Fruit fly (Drosophila melanogaster) whole organism, embryonic: ENCODE measurements around the gene Sema5c.

Source experiments
- Atf6 ChIP-seq: fragments of 200-800 bp; sonication (Bioruptor generic); IDR thresholded peaks from 2 replicates; pipeline ENCODE4 v1.3.6; 2022; ENCODE audit warnings: missing biosample characterization, missing genetic modification characterization
- CG1024 ChIP-seq: fragments of 200-800 bp; sonication (Bioruptor generic); IDR thresholded peaks from 2 replicates; pipeline ENCODE4 v1.3.6; 2022; ENCODE audit warnings: missing biosample characterization, missing genetic modification characterization
- CG10979 ChIP-seq: fragments of 200-800 bp; sonication (Bioruptor generic); optimal IDR thresholded peaks from 2 replicates; lab custom pipeline; 2018; ENCODE audit warnings: missing biosample characterization, mild to moderate bottlenecking, missing genetic modification characterization, moderate library complexity
- CG11456 ChIP-seq: fragments of 200-800 bp; sonication (Bioruptor generic); IDR thresholded peaks from 3 replicates; pipeline ENCODE4 v1.3.6; 2022; ENCODE audit warnings: missing biosample characterization, missing genetic modification characterization
- CG13296 ChIP-seq: fragments of 200-800 bp; sonication (Bioruptor generic); optimal IDR thresholded peaks from 3 replicates; lab custom pipeline; 2018; ENCODE audit warnings: missing biosample characterization, mild to moderate bottlenecking, missing genetic modification characterization
- CG14050 ChIP-seq: fragments of 200-800 bp; sonication (Bioruptor generic); IDR thresholded peaks from 3 replicates; pipeline ENCODE4 v1.3.6; 2022; ENCODE audit warnings: missing biosample characterization, missing genetic modification characterization
- CG17359 ChIP-seq: fragments of 200-800 bp; sonication (Bioruptor generic); optimal IDR thresholded peaks from 3 replicates; lab custom pipeline; 2018; ENCODE audit warnings: missing biosample characterization, mild to moderate bottlenecking, missing genetic modification characterization, moderate library complexity
- CG2678 ChIP-seq: fragments of 200-800 bp; sonication (Bioruptor generic); optimal IDR thresholded peaks from 3 replicates; lab custom pipeline; 2019; ENCODE audit warnings: missing biosample characterization, mild to moderate bottlenecking, missing genetic modification characterization, moderate library complexity
- CG3065 ChIP-seq: fragments of 200-800 bp; sonication (Bioruptor generic); optimal IDR thresholded peaks from 2 replicates; lab custom pipeline; 2016; ENCODE audit warnings: missing biosample characterization, missing genetic modification characterization
- CG32532 ChIP-seq: fragments of 200-800 bp; sonication (Bioruptor generic); IDR thresholded peaks from 2 replicates; pipeline ENCODE4 v1.3.6; 2022; ENCODE audit warnings: missing biosample characterization, missing genetic modification characterization
- CG3995 ChIP-seq: fragments of 200-800 bp; sonication (Bioruptor generic); optimal IDR thresholded peaks from 3 replicates; lab custom pipeline; 2016; ENCODE audit warnings: missing biosample characterization, missing genetic modification characterization
- CG4360 ChIP-seq: fragments of 200-800 bp; sonication (Bioruptor generic); IDR thresholded peaks from 2 replicates; pipeline ENCODE4 v1.3.6; 2022; ENCODE audit warnings: missing biosample characterization, missing genetic modification characterization
- CG4404 ChIP-seq: fragments of 200-800 bp; sonication (Bioruptor generic); IDR thresholded peaks from 2 replicates; pipeline ENCODE4 v1.3.6; 2022; ENCODE audit warnings: missing biosample characterization, missing genetic modification characterization
- CG5953 ChIP-seq: fragments of 200-800 bp; sonication (Bioruptor generic); IDR thresholded peaks from 2 replicates; pipeline ENCODE4 v1.3.6; 2022; ENCODE audit warnings: missing biosample characterization, missing genetic modification characterization
- CG7745 ChIP-seq: fragments of 200-800 bp; sonication (Bioruptor generic); optimal IDR thresholded peaks from 2 replicates; lab custom pipeline; 2018; ENCODE audit warnings: missing biosample characterization, mild to moderate bottlenecking, missing genetic modification characterization, moderate library complexity
- CG7839 ChIP-seq: fragments of 200-800 bp; sonication (Bioruptor generic); optimal IDR thresholded peaks from 3 replicates; lab custom pipeline; 2018; ENCODE audit warnings: missing biosample characterization, mild to moderate bottlenecking, missing genetic modification characterization, moderate library complexity
- CG7963 ChIP-seq: fragments of 200-800 bp; sonication (Bioruptor generic); IDR thresholded peaks from 3 replicates; pipeline ENCODE4 v1.3.6; 2022; ENCODE audit warnings: missing biosample characterization, missing genetic modification characterization; ENCODE audit not compliant: partially characterized antibody
- CG8924 ChIP-seq: fragments of 200-800 bp; optimal IDR thresholded peaks from 3 replicates; lab custom pipeline; 2019; ENCODE audit warnings: missing biosample characterization, mild to moderate bottlenecking, missing genetic modification characterization, moderate library complexity
- CG9215 ChIP-seq: fragments of 200-800 bp; sonication (Bioruptor generic); IDR thresholded peaks from 2 replicates; pipeline ENCODE4 v1.3.6; 2022; ENCODE audit warnings: missing biosample characterization, missing genetic modification characterization
- CG9437 ChIP-seq: fragments of 200-800 bp; sonication (Bioruptor generic); optimal IDR thresholded peaks from 2 replicates; lab custom pipeline; 2018; ENCODE audit warnings: missing biosample characterization, mild to moderate bottlenecking, missing genetic modification characterization
- CrebB ChIP-seq: fragments of 200-800 bp; sonication (Bioruptor generic); optimal IDR thresholded peaks from 3 replicates; lab custom pipeline; 2018; ENCODE audit warnings: missing biosample characterization, mild to moderate bottlenecking, missing genetic modification characterization
- D ChIP-seq, 2 experiments: fragments of 200-800 bp in 1 of 2; fragments of >200 bp in 1 of 2; sonication (Bioruptor generic) in 1 of 2; optimal IDR thresholded peaks; 2 replicates in 1 of 2; 3 replicates in 1 of 2; lab custom pipeline; 2017; ENCODE audit warnings: mild to moderate bottlenecking in 1 of 2, missing biosample characterization in 1 of 2, missing genetic modification characterization in 1 of 2, missing genetic modification reagents in 1 of 2
- ERR ChIP-seq: fragments of 200-800 bp; sonication (Bioruptor generic); optimal IDR thresholded peaks from 2 replicates; lab custom pipeline; 2016; ENCODE audit warnings: missing biosample characterization, missing genetic modification characterization
- Fer1 ChIP-seq: fragments of 200-800 bp; sonication (Bioruptor generic); optimal IDR thresholded peaks from 2 replicates; lab custom pipeline; 2017; ENCODE audit warnings: missing biosample characterization, mild to moderate bottlenecking, missing genetic modification characterization
- HmgD ChIP-seq: fragments of 200-800 bp; sonication (Bioruptor generic); optimal IDR thresholded peaks from 3 replicates; lab custom pipeline; 2016; ENCODE audit warnings: missing biosample characterization, missing genetic modification characterization
- Hmr ChIP-seq: fragments of 200-800 bp; sonication (Bioruptor generic); optimal IDR thresholded peaks from 3 replicates; lab custom pipeline; 2017; ENCODE audit warnings: mild to moderate bottlenecking, missing biosample characterization, missing genetic modification reagents, missing genetic modification characterization
- NK7.1 ChIP-seq: fragments of 200-800 bp; sonication (Bioruptor generic); optimal IDR thresholded peaks from 3 replicates; lab custom pipeline; 2016; ENCODE audit warnings: missing biosample characterization, missing genetic modification characterization
- Oli ChIP-seq: fragments of 200-800 bp; sonication (Bioruptor generic); optimal IDR thresholded peaks from 2 replicates; lab custom pipeline; 2018; ENCODE audit warnings: missing biosample characterization, mild to moderate bottlenecking, missing genetic modification characterization, moderate library complexity
- Six4 ChIP-seq: fragments of 200-800 bp; sonication (Bioruptor generic); optimal IDR thresholded peaks from 2 replicates; lab custom pipeline; 2016; ENCODE audit warnings: missing biosample characterization, missing genetic modification characterization
- Xrp1 ChIP-seq: fragments of 200-800 bp; sonication (Bioruptor generic); IDR thresholded peaks from 2 replicates; pipeline ENCODE4 v1.3.6; 2022; ENCODE audit warnings: missing biosample characterization, missing genetic modification characterization
- ac ChIP-seq: fragments of 200-800 bp; sonication (Bioruptor generic); optimal IDR thresholded peaks from 3 replicates; lab custom pipeline; 2017; ENCODE audit warnings: missing biosample characterization, mild to moderate bottlenecking, missing genetic modification characterization
- az2 ChIP-seq: fragments of 200-800 bp; sonication (Bioruptor generic); optimal IDR thresholded peaks from 3 replicates; lab custom pipeline; 2016; ENCODE audit warnings: missing biosample characterization, missing genetic modification characterization
- chinmo ChIP-seq: fragments of 200-800 bp; sonication (Bioruptor generic); IDR thresholded peaks from 4 replicates; pipeline ENCODE4 v1.3.6; 2022; ENCODE audit warnings: missing biosample characterization, missing genetic modification characterization; ENCODE audit not compliant: partially characterized antibody
- cwo ChIP-seq: fragments of 200-800 bp; sonication (Bioruptor generic); optimal IDR thresholded peaks from 3 replicates; lab custom pipeline; 2017; ENCODE audit warnings: missing biosample characterization, missing genetic modification characterization, mild to moderate bottlenecking, moderate library complexity, missing genetic modification reagents
- disco-r ChIP-seq: fragments of 200-800 bp; sonication (Bioruptor generic); optimal IDR thresholded peaks from 2 replicates; lab custom pipeline; 2016; ENCODE audit warnings: missing biosample characterization, missing genetic modification characterization
- en ChIP-seq: fragments of 200-800 bp; sonication (Bioruptor generic); optimal IDR thresholded peaks from 2 replicates; lab custom pipeline; 2016; ENCODE audit warnings: missing biosample characterization, missing genetic modification characterization
- exex ChIP-seq: fragments of 200-800 bp; sonication (Bioruptor generic); optimal IDR thresholded peaks from 4 replicates; lab custom pipeline; 2018; ENCODE audit warnings: missing biosample characterization, mild to moderate bottlenecking, missing genetic modification characterization, moderate library complexity
- grn ChIP-seq: fragments of 200-800 bp; sonication (Bioruptor generic); optimal IDR thresholded peaks from 3 replicates; lab custom pipeline; 2017; ENCODE audit warnings: missing biosample characterization, missing genetic modification characterization
- kni ChIP-seq: fragments of 200-800 bp; sonication (Bioruptor generic); optimal IDR thresholded peaks from 3 replicates; lab custom pipeline; 2017; ENCODE audit warnings: mild to moderate bottlenecking, missing biosample characterization, missing genetic modification reagents, missing genetic modification characterization
- nau ChIP-seq: fragments of 200-800 bp; sonication (Bioruptor generic); optimal IDR thresholded peaks from 3 replicates; lab custom pipeline; 2017; ENCODE audit warnings: missing biosample characterization, mild to moderate bottlenecking, missing genetic modification characterization, missing genetic modification reagents
- ranshi ChIP-seq: fragments of 200-800 bp; sonication (Bioruptor generic); IDR thresholded peaks from 2 replicates; pipeline ENCODE4 v1.3.6; 2022; ENCODE audit warnings: missing biosample characterization, missing genetic modification characterization
- sc ChIP-seq, 3 experiments: fragments of >200 bp in 2 of 3; fragments of 200-800 bp in 1 of 3; sonication (Bioruptor generic) in 1 of 3; optimal IDR thresholded peaks; 2 replicates in 2 of 3; 3 replicates in 1 of 3; lab custom pipeline; 2017; ENCODE audit warnings: mild to moderate bottlenecking in 1 of 3, missing biosample characterization in 1 of 3, missing genetic modification characterization in 1 of 3, missing genetic modification reagents in 1 of 3
- sd ChIP-seq: fragments of 200-800 bp; sonication (Bioruptor generic); optimal IDR thresholded peaks from 3 replicates; lab custom pipeline; 2018; ENCODE audit warnings: missing biosample characterization, mild to moderate bottlenecking, missing genetic modification characterization, moderate library complexity
- toy ChIP-seq: fragments of 200-800 bp; sonication (Bioruptor generic); IDR thresholded peaks from 2 replicates; pipeline ENCODE4 v1.3.6; 2022; ENCODE audit warnings: missing biosample characterization, missing genetic modification characterization
- tx ChIP-seq: fragments of 200-800 bp; sonication (Bioruptor generic); optimal IDR thresholded peaks from 2 replicates; lab custom pipeline; 2016; ENCODE audit warnings: missing biosample characterization, missing genetic modification characterization
- unpg ChIP-seq: fragments of 200-800 bp; sonication (Bioruptor generic); optimal IDR thresholded peaks from 3 replicates; lab custom pipeline; 2018; ENCODE audit warnings: missing biosample characterization, mild to moderate bottlenecking, missing genetic modification characterization, moderate library complexity
- zfh2 ChIP-seq: fragments of 200-800 bp; sonication (Bioruptor generic); optimal IDR thresholded peaks from 2 replicates; lab custom pipeline; 2016; ENCODE audit warnings: missing biosample characterization, missing genetic modification characterization

Gene Sema5c

DNA sequence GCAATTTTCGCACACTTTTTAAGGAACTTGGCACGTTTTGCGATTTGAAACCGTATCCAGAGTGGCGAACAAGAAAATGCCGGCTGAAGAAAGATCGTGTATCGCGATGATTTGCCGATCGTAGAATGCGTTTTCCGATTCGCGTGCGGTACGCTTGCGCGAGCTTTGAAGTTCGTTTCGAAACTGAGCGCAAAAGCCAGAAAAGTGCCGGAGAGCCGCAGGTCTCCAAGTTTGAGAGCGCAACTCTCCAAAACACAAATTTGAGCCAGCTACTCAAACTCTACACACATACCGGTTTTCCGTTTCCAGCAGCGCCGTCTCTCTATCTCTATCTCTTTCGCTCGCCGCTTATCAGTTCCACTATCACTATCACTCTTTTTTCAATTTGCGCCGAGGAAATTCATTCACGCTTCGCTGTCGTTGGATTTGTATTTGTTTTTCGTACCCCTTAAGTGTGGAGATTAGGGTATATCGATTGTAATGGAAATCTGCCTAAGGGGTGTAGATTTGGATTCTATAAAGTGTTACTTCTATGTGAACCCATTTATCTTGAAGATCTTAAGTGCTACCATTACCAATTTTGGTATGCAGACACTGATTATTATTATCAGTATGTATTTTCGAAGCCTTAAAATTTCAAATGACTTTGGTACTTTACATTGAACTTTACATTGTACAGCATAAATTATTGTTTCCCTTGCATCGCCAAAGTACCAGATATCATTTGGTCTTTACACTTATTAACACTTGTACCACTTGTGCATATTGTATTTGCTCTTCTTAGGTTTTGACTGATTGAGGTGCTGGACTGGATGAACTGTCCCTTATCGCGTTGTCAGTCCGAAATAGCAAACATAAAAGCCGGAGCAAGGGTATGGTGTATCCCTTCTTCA is 25.1 kb downstream of the Sema5c start (continued):
- TF ChIP-seq Hmr (GFP tag; lab: Kevin White, UChicago) (peak; percentile 68), Fer1 (GFP tag; lab: Kevin White, UChicago) (peak; percentile 62), CG9437 (GFP tag; lab: Kevin White, UChicago) (peak; percentile 75), exex (peak; percentile 54), CG7839 (tag; lab: Kevin White, UChicago) (peak; percentile 73), ranshi (peak; percentile 26; the same call in 1 of the 2 replicates), CG11456 (GFP tag; lab: Robert Waterston, UW) (peak; percentile 42; the same call in 1 of the 3 replicates), NK7.1 (GFP tag; lab: Kevin White, UChicago) (peak; percentile 76), CG8924 (tag; lab: Kevin White, UChicago) (peak; percentile 66), chinmo (GFP tag; lab: Robert Waterston, UW) (peak; percentile 85; the same call in 2 of the 4 replicates), CG17359 (peak; percentile 72), kni (no peak), CG7963 (GFP tag; lab: Robert Waterston, UW) (no peak), D (optimal IDR thresholded peaks at IDR 0.05; lab: Kevin White, UChicago) (no peak), D (GFP tag; optimal IDR thresholded peaks at IDR 0.05; lab: Kevin White, UChicago) (peak; percentile 63), en (GFP tag; lab: Kevin White, UChicago) (peak; percentile 37), CG4360 (GFP tag; lab: Robert Waterston, UW) (no peak), CG10979 (tag; lab: Kevin White, UChicago) (peak; percentile 86), unpg (GFP tag; lab: Kevin White, UChicago) (peak; percentile 68), sd (tag; lab: Kevin White, UChicago) (no peak), toy (GFP tag; lab: Robert Waterston, UW) (no peak), CrebB (tag; lab: Kevin White, UChicago) (no peak), CG9215 (GFP tag; lab: Robert Waterston, UW) (peak; percentile 47), grn (GFP tag; lab: Kevin White, UChicago) (peak; percentile 98), az2 (GFP tag; lab: Kevin White, UChicago) (peak; percentile 65), ac (peak; percentile 9), Atf6 (GFP tag; lab: Robert Waterston, UW) (peak; percentile 64; the same call in 1 of the 2 replicates), CG13296 (peak; percentile 37), CG1024 (GFP tag; lab: Robert Waterston, UW) (no peak), HmgD (GFP tag; lab: Kevin White, UChicago) (peak; percentile 3), ERR (GFP tag; lab: Kevin White, UChicago) (peak; percentile 24), CG2678 (peak; percentile 80), tx (GFP tag; lab: Kevin White, UChicago) (peak; percentile 56), zfh2 (GFP tag; lab: Kevin White, UChicago) (peak; percentile 23), Six4 (peak; percentile 56), CG4404 (GFP tag; lab: Robert Waterston, UW) (peak; percentile 69), Xrp1 (GFP tag; lab: Robert Waterston, UW) (peak; percentile 67; the same call in 1 of the 2 replicates), CG5953 (GFP tag; lab: Robert Waterston, UW) (peak; percentile 24; the same call in 1 of the 2 replicates), nau (GFP tag; lab: Kevin White, UChicago) (peak; percentile 65), CG32532 (GFP tag; lab: Robert Waterston, UW) (peak; percentile 17; the same call in 1 of the 2 replicates), sc (optimal IDR thresholded peaks at IDR 0.05; lab: Kevin White, UChicago) (no peak), sc (GFP tag; optimal IDR thresholded peaks at IDR 0.05; lab: Kevin White, UChicago) (peak; percentile 71), cwo (GFP tag; lab: Kevin White, UChicago) (peak; percentile 72), CG7745 (no peak), CG14050 (GFP tag; lab: Robert Waterston, UW) (peak; percentile 24; the same call in 2 of the 3 replicates), CG3995 (GFP tag; lab: Kevin White, UChicago) (no peak), disco-r (peak; percentile 49), Oli (tag; lab: Kevin White, UChicago) (peak; percentile 78), CG3065 (GFP tag; lab: Kevin White, UChicago) (peak; percentile 5)
